Worm (Caenorhabditis elegans): ENCODE results near the gene rpl-20.
"Not testable (repeated sequence)": the region's sequence is repeated elsewhere in the genome, so short reads cannot be mapped to it uniquely, and the experiment has no call there.

rpl-20 gene

ce11 chrIV:4745422-4745821 lies 4.2 kb downstream of the rpl-20 start, which contains the start of gene timm-17B.1:
Gene timm-17B.1 (minus strand): TSS chrIV:4745492.
- no peak for TF ChIP-seq med-1 (GFP tag; optimal IDR thresholded peaks at IDR 0.05; ENCODE audit: insufficient read depth)
- no peak for TF ChIP-seq tab-1 (GFP tag; IDR thresholded peaks at IDR 0.05)
- TF ChIP-seq ztf-29 (GFP tag; IDR thresholded peaks at IDR 0.05): no peak
- TF ChIP-seq flt-1 (GFP tag; IDR thresholded peaks at IDR 0.05): no peak
- no peak for TF ChIP-seq ztf-23 (GFP tag; IDR thresholded peaks at IDR 0.05)
- no peak for TF ChIP-seq ref-1 (GFP tag; conservative IDR thresholded peaks at IDR 0.05)
- no peak for TF ChIP-seq cog-1 (tag; optimal IDR thresholded peaks at IDR 0.05)
- TF ChIP-seq T22C8.4 (GFP tag; IDR thresholded peaks at IDR 0.05): no peak
- TF ChIP-seq klf-2 (GFP tag; conservative IDR thresholded peaks at IDR 0.05): no peak

- TF ChIP-seq cog-1 (tag; optimal IDR thresholded peaks at IDR 0.05) (no peak), ztf-23 (GFP tag; IDR thresholded peaks at IDR 0.05) (no peak), T22C8.4 (GFP tag; IDR thresholded peaks at IDR 0.05) (no peak), ref-1 (GFP tag; conservative IDR thresholded peaks at IDR 0.05) (no peak), klf-2 (GFP tag; conservative IDR thresholded peaks at IDR 0.05) (no peak)
These were observed 5.4 kb downstream of the rpl-20 start, which contains the start of gene hoe-1 for ce11 chrIV:4744167-4744566. Gene hoe-1 (minus strand): TSS chrIV:4744267.

- TF ChIP-seq med-1 (GFP tag; optimal IDR thresholded peaks at IDR 0.05; ENCODE audit: insufficient read depth) (no peak), T22C8.4 (GFP tag; IDR thresholded peaks at IDR 0.05) (no peak), flt-1 (GFP tag; IDR thresholded peaks at IDR 0.05) (no peak), tab-1 (GFP tag; IDR thresholded peaks at IDR 0.05) (no peak), ztf-23 (GFP tag; IDR thresholded peaks at IDR 0.05) (no peak), klf-2 (GFP tag; conservative IDR thresholded peaks at IDR 0.05) (no peak), cog-1 (tag; optimal IDR thresholded peaks at IDR 0.05) (no peak)
These were observed 7.1 kb downstream of the rpl-20 start for ce11 chrIV:4742480-4742879.

ce11 chrIV:4737258-4737657 lies 12.3 kb downstream of the rpl-20 start, which contains the start of gene fbxb-78:
Gene fbxb-78 (plus strand): TSS chrIV:4737558.
- no peak for TF ChIP-seq ztf-29 (GFP tag; IDR thresholded peaks at IDR 0.05)
- TF ChIP-seq ref-1 (GFP tag; conservative IDR thresholded peaks at IDR 0.05): no peak
- TF ChIP-seq flt-1 (GFP tag; IDR thresholded peaks at IDR 0.05): no peak
- TF ChIP-seq ztf-23 (GFP tag; IDR thresholded peaks at IDR 0.05): no peak
- no peak for TF ChIP-seq med-1 (GFP tag; optimal IDR thresholded peaks at IDR 0.05; ENCODE audit: insufficient read depth)

- TF ChIP-seq T22C8.4 (GFP tag; IDR thresholded peaks at IDR 0.05): peak; percentile 40; the same call in 1 of the 2 replicates
- peak; percentile 66 for TF ChIP-seq flt-1 (GFP tag; IDR thresholded peaks at IDR 0.05)
- peak; percentile 90 for TF ChIP-seq ztf-23 (GFP tag; IDR thresholded peaks at IDR 0.05)
- peak; percentile 31; the same call in 1 of the 2 replicates for TF ChIP-seq ztf-29 (GFP tag; IDR thresholded peaks at IDR 0.05)
- peak; percentile 71 for TF ChIP-seq klf-2 (GFP tag; conservative IDR thresholded peaks at IDR 0.05)
- peak; percentile 49 for TF ChIP-seq cog-1 (tag; optimal IDR thresholded peaks at IDR 0.05)
These were observed 21.6 kb downstream of the rpl-20 start for ce11 chrIV:4727935-4728334.

ce11 chrIV:4725478-4725920 lies 24.1 kb downstream of the rpl-20 start:
- 0 out of 2 replicates have a peak, but pooled peaks have one; percentile 20 for TF ChIP-seq ref-1 (GFP tag; conservative IDR thresholded peaks at IDR 0.05)
- peak; percentile 90 for TF ChIP-seq flt-1 (GFP tag; IDR thresholded peaks at IDR 0.05)
- peak; percentile 68; the same call in 1 of the 2 replicates for TF ChIP-seq klf-2 (GFP tag; conservative IDR thresholded peaks at IDR 0.05)
- TF ChIP-seq cog-1 (tag; optimal IDR thresholded peaks at IDR 0.05): peak; percentile 49
- TF ChIP-seq tab-1 (GFP tag; IDR thresholded peaks at IDR 0.05): 0 out of 2 replicates have a peak, but pooled peaks have one; percentile 59
- peak; percentile 60 for TF ChIP-seq T22C8.4 (GFP tag; IDR thresholded peaks at IDR 0.05)
- peak; percentile 95 for TF ChIP-seq ztf-23 (GFP tag; IDR thresholded peaks at IDR 0.05)

- TF ChIP-seq T22C8.4 (GFP tag; IDR thresholded peaks at IDR 0.05) (no peak), flt-1 (GFP tag; IDR thresholded peaks at IDR 0.05) (no peak), ztf-29 (GFP tag; IDR thresholded peaks at IDR 0.05) (no peak), ztf-23 (GFP tag; IDR thresholded peaks at IDR 0.05) (no peak), klf-2 (GFP tag; conservative IDR thresholded peaks at IDR 0.05) (no peak), ref-1 (GFP tag; conservative IDR thresholded peaks at IDR 0.05) (no peak), cog-1 (tag; optimal IDR thresholded peaks at IDR 0.05) (no peak), med-1 (GFP tag; optimal IDR thresholded peaks at IDR 0.05; ENCODE audit: insufficient read depth) (no peak), tab-1 (GFP tag; IDR thresholded peaks at IDR 0.05) (no peak)
These were observed 25.0 kb downstream of the rpl-20 start, which contains the start of gene K08F11.1 for ce11 chrIV:4724562-4724961. Gene K08F11.1 (plus strand): TSS chrIV:4724862.

ce11 chrIV:4723687-4724086 lies 25.9 kb downstream of the rpl-20 start:
- no peak for TF ChIP-seq T22C8.4 (GFP tag; IDR thresholded peaks at IDR 0.05)
- TF ChIP-seq cog-1 (tag; optimal IDR thresholded peaks at IDR 0.05): no peak
- no peak for TF ChIP-seq flt-1 (GFP tag; IDR thresholded peaks at IDR 0.05)
- TF ChIP-seq ztf-29 (GFP tag; IDR thresholded peaks at IDR 0.05): no peak
- no peak for TF ChIP-seq tab-1 (GFP tag; IDR thresholded peaks at IDR 0.05)
- TF ChIP-seq klf-2 (GFP tag; conservative IDR thresholded peaks at IDR 0.05): no peak
- TF ChIP-seq ztf-23 (GFP tag; IDR thresholded peaks at IDR 0.05): no peak
- TF ChIP-seq ref-1 (GFP tag; conservative IDR thresholded peaks at IDR 0.05): no peak
- no peak for TF ChIP-seq med-1 (GFP tag; optimal IDR thresholded peaks at IDR 0.05; ENCODE audit: insufficient read depth)

ce11 chrIV:4720522-4720921 lies 29.1 kb downstream of the rpl-20 start:
- TF ChIP-seq T22C8.4 (GFP tag; IDR thresholded peaks at IDR 0.05) (peak; percentile 24; the same call in 1 of the 2 replicates), ztf-23 (GFP tag; IDR thresholded peaks at IDR 0.05) (peak; percentile 60; the same call in 1 of the 2 replicates)

- TF ChIP-seq ztf-23 (GFP tag; IDR thresholded peaks at IDR 0.05); flt-1 (GFP tag; IDR thresholded peaks at IDR 0.05); cog-1 (tag; optimal IDR thresholded peaks at IDR 0.05): not testable (repeated sequence)
These were observed 33.8 kb downstream of the rpl-20 start, which contains the start of gene miro-1 for ce11 chrIV:4715785-4716184. Gene miro-1 (minus strand): TSS chrIV:4715807.

Data from whole organism, midembryonic.